Worm (Caenorhabditis elegans): ENCODE data around the gene F10D7.4.

ce11 chrX:17412642-17413041, 30.8 kb upstream of the F10D7.4 start:
- TF ChIP-seq rbr-2 (tag; optimal IDR thresholded peaks at IDR 0.05) (no peak), lim-7 (GFP tag; IDR thresholded peaks at IDR 0.05) (no peak), unc-130 (GFP tag; optimal IDR thresholded peaks at IDR 0.05) (no peak), nhr-237 (tag; optimal IDR thresholded peaks at IDR 0.05) (no peak), aly-2 (tag; optimal IDR thresholded peaks at IDR 0.05) (no peak), mes-2 (tag; optimal IDR thresholded peaks at IDR 0.05; ENCODE audit: poor library complexity, severe bottlenecking) (no peak)

All from whole organism, L4 larva.